Fruit fly (Drosophila melanogaster) whole organism, embryonic: ENCODE data around the gene CG18265.

ENCODE experiments used
- BEAF-32 ChIP-seq: fragments of 200-800 bp; sonication (Bioruptor generic); optimal IDR thresholded peaks from 3 replicates; lab custom pipeline; 2017; ENCODE audit warnings: missing biosample characterization, missing genetic modification characterization, mild to moderate bottlenecking, moderate library complexity, missing genetic modification reagents
- Bteb2 ChIP-seq: fragments of 200-800 bp; sonication (Bioruptor generic); optimal IDR thresholded peaks from 2 replicates; lab custom pipeline; 2016; ENCODE audit warnings: missing biosample characterization, missing genetic modification characterization
- CG12219 ChIP-seq: fragments of 200-800 bp; sonication (Bioruptor generic); optimal IDR thresholded peaks from 3 replicates; lab custom pipeline; 2018; ENCODE audit warnings: missing biosample characterization, mild to moderate bottlenecking, missing genetic modification characterization
- CG12236 ChIP-seq: fragments of 200-800 bp; sonication (Bioruptor generic); optimal IDR thresholded peaks from 2 replicates; lab custom pipeline; 2016; ENCODE audit warnings: missing biosample characterization, missing genetic modification characterization
- CG12299 ChIP-seq: fragments of 200-800 bp; sonication (Bioruptor generic); optimal IDR thresholded peaks from 2 replicates; lab custom pipeline; 2018; ENCODE audit warnings: missing biosample characterization, mild to moderate bottlenecking, missing genetic modification characterization
- CG13424 ChIP-seq: fragments of 200-800 bp; sonication (Bioruptor generic); optimal IDR thresholded peaks from 2 replicates; lab custom pipeline; 2019; ENCODE audit warnings: missing biosample characterization, mild to moderate bottlenecking, missing genetic modification characterization, moderate library complexity
- CG16813 ChIP-seq: fragments of 200-800 bp; sonication (Bioruptor generic); IDR thresholded peaks from 3 replicates; pipeline ENCODE4 v1.3.6; 2022; ENCODE audit warnings: missing biosample characterization, missing genetic modification characterization; ENCODE audit not compliant: partially characterized antibody
- CG17328 ChIP-seq: fragments of 200-800 bp; sonication (Bioruptor generic); IDR thresholded peaks from 2 replicates; pipeline ENCODE4 v1.3.6; 2022; ENCODE audit warnings: missing biosample characterization, missing genetic modification characterization
- CG17361 ChIP-seq: fragments of 200-800 bp; sonication (Bioruptor generic); IDR thresholded peaks from 3 replicates; pipeline ENCODE4 v1.3.6; 2022; ENCODE audit warnings: missing biosample characterization, missing genetic modification characterization
- CG2889 ChIP-seq: fragments of 200-800 bp; sonication (Bioruptor generic); IDR thresholded peaks from 3 replicates; pipeline ENCODE4 v1.3.6; 2022; ENCODE audit warnings: missing biosample characterization, missing genetic modification characterization
- CG30020 ChIP-seq: fragments of 200-800 bp; optimal IDR thresholded peaks from 2 replicates; lab custom pipeline; 2019; ENCODE audit warnings: missing biosample characterization, mild to moderate bottlenecking, missing genetic modification characterization, moderate library complexity
- CG34224 ChIP-seq: fragments of 200-800 bp; sonication (Bioruptor generic); IDR thresholded peaks from 3 replicates; pipeline ENCODE4 v1.3.6; 2022; ENCODE audit warnings: missing biosample characterization, missing genetic modification characterization; ENCODE audit not compliant: partially characterized antibody
- CG6654 ChIP-seq: fragments of 200-800 bp; sonication (Bioruptor generic); optimal IDR thresholded peaks from 2 replicates; lab custom pipeline; 2017; ENCODE audit warnings: missing biosample characterization, mild to moderate bottlenecking, missing genetic modification characterization
- CG6765 ChIP-seq: fragments of 200-800 bp; sonication (Bioruptor generic); optimal IDR thresholded peaks from 3 replicates; lab custom pipeline; 2017; ENCODE audit warnings: missing biosample characterization, mild to moderate bottlenecking, missing genetic modification characterization
- CG7556 ChIP-seq: fragments of 200-800 bp; sonication (Bioruptor generic); optimal IDR thresholded peaks from 2 replicates; lab custom pipeline; 2017; ENCODE audit warnings: missing biosample characterization, mild to moderate bottlenecking, missing genetic modification characterization
- CG7839 ChIP-seq: fragments of 200-800 bp; sonication (Bioruptor generic); optimal IDR thresholded peaks from 3 replicates; lab custom pipeline; 2018; ENCODE audit warnings: missing biosample characterization, mild to moderate bottlenecking, missing genetic modification characterization, moderate library complexity
- CG8765 ChIP-seq: fragments of 200-800 bp; sonication (Bioruptor generic); IDR thresholded peaks from 2 replicates; pipeline ENCODE4 v1.3.6; 2022; ENCODE audit warnings: missing biosample characterization, missing genetic modification characterization
- CG8944 ChIP-seq: fragments of 200-800 bp; sonication (Bioruptor generic); optimal IDR thresholded peaks from 3 replicates; lab custom pipeline; 2016; ENCODE audit warnings: missing biosample characterization, missing genetic modification characterization
- Chrac-16 ChIP-seq: fragments of 200-800 bp; sonication (Bioruptor generic); optimal IDR thresholded peaks from 3 replicates; lab custom pipeline; 2016; ENCODE audit warnings: missing biosample characterization, missing genetic modification characterization
- D19A ChIP-seq: fragments of 200-800 bp; optimal IDR thresholded peaks from 3 replicates; lab custom pipeline; 2019; ENCODE audit warnings: missing biosample characterization, mild to moderate bottlenecking, missing genetic modification characterization, moderate library complexity
- Dfd ChIP-seq, 2 experiments: fragments of >200 bp; optimal IDR thresholded peaks; 2 replicates each; lab custom pipeline; 2017; ENCODE audit warnings: missing biosample characterization in 2 of 2, missing genetic modification characterization in 2 of 2
- Elba2 ChIP-seq: fragments of 200-800 bp; sonication (Bioruptor generic); optimal IDR thresholded peaks from 3 replicates; lab custom pipeline; 2016; ENCODE audit warnings: missing biosample characterization, missing genetic modification characterization
- H2.0 ChIP-seq: fragments of 200-800 bp; sonication (Bioruptor generic); IDR thresholded peaks from 2 replicates; pipeline ENCODE4 v1.3.6; 2022; ENCODE audit warnings: missing biosample characterization, missing genetic modification characterization
- HHEX ChIP-seq: fragments of 200-800 bp; sonication (Bioruptor generic); optimal IDR thresholded peaks from 3 replicates; lab custom pipeline; 2017; ENCODE audit warnings: missing biosample characterization, mild to moderate bottlenecking, missing genetic modification characterization, missing genetic modification reagents
- HLH3B ChIP-seq: fragments of 200-800 bp; sonication (Bioruptor generic); IDR thresholded peaks from 2 replicates; pipeline ENCODE4 v1.3.6; 2022; ENCODE audit warnings: missing biosample characterization, missing genetic modification characterization
- HmgD ChIP-seq: fragments of 200-800 bp; sonication (Bioruptor generic); optimal IDR thresholded peaks from 3 replicates; lab custom pipeline; 2016; ENCODE audit warnings: missing biosample characterization, missing genetic modification characterization
- Nf-YB ChIP-seq: fragments of 200-800 bp; sonication (Bioruptor generic); optimal IDR thresholded peaks from 3 replicates; lab custom pipeline; 2019; ENCODE audit warnings: missing biosample characterization, mild to moderate bottlenecking, missing genetic modification characterization, moderate library complexity
- TFAM ChIP-seq: fragments of 200-800 bp; sonication (Bioruptor generic); optimal IDR thresholded peaks from 2 replicates; lab custom pipeline; 2017; ENCODE audit warnings: missing biosample characterization, missing genetic modification characterization, inconsistent platforms
- YL-1 ChIP-seq: fragments of 200-800 bp; sonication (Bioruptor generic); optimal IDR thresholded peaks from 3 replicates; lab custom pipeline; 2017; ENCODE audit warnings: missing biosample characterization, mild to moderate bottlenecking, missing genetic modification characterization
- abd-A ChIP-seq: fragments of 200-800 bp; sonication (Bioruptor generic); optimal IDR thresholded peaks from 3 replicates; lab custom pipeline; 2019; ENCODE audit warnings: missing biosample characterization, mild to moderate bottlenecking, missing genetic modification characterization, moderate library complexity
- al ChIP-seq: fragments of 200-800 bp; sonication (Bioruptor generic); IDR thresholded peaks from 2 replicates; pipeline ENCODE4 v1.3.6; 2022; ENCODE audit warnings: missing biosample characterization, missing genetic modification characterization
- bbx ChIP-seq: fragments of 200-800 bp; sonication (Bioruptor generic); IDR thresholded peaks from 2 replicates; pipeline ENCODE4 v1.3.6; 2022; ENCODE audit warnings: missing biosample characterization, missing genetic modification characterization; ENCODE audit not compliant: partially characterized antibody
- cato ChIP-seq: fragments of 200-800 bp; sonication (Bioruptor generic); optimal IDR thresholded peaks from 2 replicates; lab custom pipeline; 2016; ENCODE audit warnings: missing biosample characterization, missing genetic modification characterization, borderline replicate concordance
- caup ChIP-seq: fragments of 200-800 bp; sonication (Bioruptor generic); optimal IDR thresholded peaks from 3 replicates; lab custom pipeline; 2017; ENCODE audit warnings: missing biosample characterization, mild to moderate bottlenecking, missing genetic modification characterization, moderate library complexity; ENCODE audit not compliant: severe bottlenecking
- chinmo ChIP-seq: fragments of 200-800 bp; sonication (Bioruptor generic); IDR thresholded peaks from 4 replicates; pipeline ENCODE4 v1.3.6; 2022; ENCODE audit warnings: missing biosample characterization, missing genetic modification characterization; ENCODE audit not compliant: partially characterized antibody
- ci ChIP-seq: fragments of 200-800 bp; sonication (Bioruptor generic); IDR thresholded peaks from 3 replicates; pipeline ENCODE4 v1.3.6; 2022; ENCODE audit warnings: missing biosample characterization, missing genetic modification characterization
- crol ChIP-seq: fragments of 200-800 bp; sonication (Bioruptor generic); IDR thresholded peaks from 2 replicates; pipeline ENCODE4 v1.3.6; 2022; ENCODE audit warnings: missing biosample characterization, missing genetic modification characterization
- dimm ChIP-seq: fragments of 200-800 bp; sonication (Bioruptor generic); IDR thresholded peaks from 2 replicates; pipeline ENCODE4 v1.3.6; 2022; ENCODE audit warnings: missing biosample characterization, missing genetic modification characterization
- ewg ChIP-seq: fragments of 200-800 bp; sonication (Bioruptor generic); optimal IDR thresholded peaks from 3 replicates; lab custom pipeline; 2017; ENCODE audit warnings: mild to moderate bottlenecking, missing biosample characterization, missing genetic modification reagents, missing genetic modification characterization
- fd102C ChIP-seq: fragments of 200-800 bp; sonication (Bioruptor generic); optimal IDR thresholded peaks from 2 replicates; lab custom pipeline; 2018; ENCODE audit warnings: missing biosample characterization, mild to moderate bottlenecking, missing genetic modification characterization, moderate library complexity
- gcm ChIP-seq: fragments of 200-800 bp; sonication (Bioruptor generic); optimal IDR thresholded peaks from 2 replicates; lab custom pipeline; 2019; ENCODE audit warnings: missing biosample characterization, mild to moderate bottlenecking, missing genetic modification characterization, moderate library complexity
- jigr1 ChIP-seq: fragments of 200-800 bp; sonication (Bioruptor generic); IDR thresholded peaks from 3 replicates; pipeline ENCODE4 v1.3.6; 2022; ENCODE audit warnings: missing biosample characterization, missing genetic modification characterization
- jumu ChIP-seq: fragments of 200-800 bp; sonication (Bioruptor generic); optimal IDR thresholded peaks from 3 replicates; lab custom pipeline; 2016; ENCODE audit warnings: missing biosample characterization, missing genetic modification characterization
- nerfin-1 ChIP-seq: fragments of 200-800 bp; sonication (Bioruptor generic); optimal IDR thresholded peaks from 3 replicates; lab custom pipeline; 2019; ENCODE audit warnings: missing biosample characterization, mild to moderate bottlenecking, missing genetic modification characterization, moderate library complexity
- odd ChIP-seq: fragments of 200-800 bp; sonication (Bioruptor generic); optimal IDR thresholded peaks from 2 replicates; lab custom pipeline; 2017; ENCODE audit warnings: missing biosample characterization, mild to moderate bottlenecking, missing genetic modification characterization
- phol ChIP-seq: fragments of 200-800 bp; sonication (Bioruptor generic); optimal IDR thresholded peaks from 3 replicates; lab custom pipeline; 2018; ENCODE audit warnings: missing biosample characterization, mild to moderate bottlenecking, missing genetic modification characterization, moderate library complexity
- sens-2 ChIP-seq: fragments of 200-800 bp; sonication (Bioruptor generic); IDR thresholded peaks from 2 replicates; pipeline ENCODE4 v1.3.6; 2022; ENCODE audit warnings: missing biosample characterization, missing genetic modification characterization
- stwl ChIP-seq: fragments of 200-800 bp; sonication (Bioruptor generic); optimal IDR thresholded peaks from 3 replicates; lab custom pipeline; 2018; ENCODE audit warnings: missing biosample characterization, mild to moderate bottlenecking, missing genetic modification characterization, moderate library complexity
- zen2 ChIP-seq: fragments of 200-800 bp; sonication (Bioruptor generic); IDR thresholded peaks from 3 replicates; pipeline ENCODE4 v1.3.6; 2022; ENCODE audit warnings: missing biosample characterization, missing genetic modification characterization; ENCODE audit not compliant: partially characterized antibody
- zfh2 ChIP-seq: fragments of 200-800 bp; sonication (Bioruptor generic); optimal IDR thresholded peaks from 2 replicates; lab custom pipeline; 2016; ENCODE audit warnings: missing biosample characterization, missing genetic modification characterization

The CG18265 gene

DNA sequence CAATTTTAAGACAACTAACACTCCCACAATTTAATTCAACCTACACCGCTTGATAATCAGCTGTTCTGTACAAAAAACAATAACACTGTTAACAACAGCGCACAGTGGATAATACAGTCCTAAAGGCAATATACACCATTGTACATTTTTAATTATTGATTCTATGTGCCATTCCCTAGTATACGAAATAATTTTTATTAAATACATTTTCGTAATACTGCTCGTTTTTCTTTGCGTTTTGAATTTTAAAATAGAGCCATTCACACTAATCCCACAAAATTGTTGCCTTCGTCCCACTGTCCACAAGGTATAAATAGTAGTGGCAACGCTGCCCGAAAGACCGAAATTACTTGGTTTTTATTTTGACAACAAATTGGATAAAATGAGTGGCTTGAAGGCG lies 5.6 kb upstream of the CG18265 start, which contains the start of the genes Coq4 and CG32176 (continued):
- TF ChIP-seq stwl (tag; lab: Kevin White, UChicago) = peak; percentile 78
- peak; percentile 94 for TF ChIP-seq D19A (tag; lab: Kevin White, UChicago)
- TF ChIP-seq crol (GFP tag; lab: Robert Waterston, UW) = peak; percentile 69
- peak; percentile 97 for TF ChIP-seq HLH3B (GFP tag; lab: Robert Waterston, UW)
- peak; percentile 95 for TF ChIP-seq dimm (GFP tag; lab: Robert Waterston, UW)
- TF ChIP-seq zen2 = no peak; the same call in 2 of the 3 replicates
- peak; percentile 87 for TF ChIP-seq CG6654 (GFP tag; lab: Kevin White, UChicago)
- TF ChIP-seq gcm = peak; percentile 98
- TF ChIP-seq CG8765 (GFP tag; lab: Robert Waterston, UW) = peak; percentile 97
- TF ChIP-seq HHEX = peak; percentile 96
- TF ChIP-seq CG2889 (GFP tag; lab: Robert Waterston, UW) = peak; percentile 97
- peak; percentile 96 for TF ChIP-seq sens-2
- TF ChIP-seq CG12219 (GFP tag; lab: Kevin White, UChicago) = peak; percentile 96
- peak; percentile 78 for TF ChIP-seq abd-A
- peak; percentile 92 for TF ChIP-seq CG12236 (GFP tag; lab: Kevin White, UChicago)
- peak; percentile 98 for TF ChIP-seq CG7839 (tag; lab: Kevin White, UChicago)
- peak; percentile 90 for TF ChIP-seq TFAM (GFP tag; lab: Kevin White, UChicago)
- TF ChIP-seq odd (GFP tag; lab: Kevin White, UChicago) = peak; percentile 91
- peak; percentile 98 for TF ChIP-seq Bteb2 (GFP tag; lab: Kevin White, UChicago)
- TF ChIP-seq BEAF-32 (GFP tag; lab: Kevin White, UChicago) = peak; percentile 40
- peak; percentile 97 for TF ChIP-seq phol (tag; lab: Kevin White, UChicago)
- TF ChIP-seq chinmo (GFP tag; lab: Robert Waterston, UW) = no peak
- TF ChIP-seq H2.0 (GFP tag; lab: Robert Waterston, UW) = peak; percentile 98
- peak; percentile 97 for TF ChIP-seq CG17361 (GFP tag; lab: Robert Waterston, UW)
- peak; percentile 69 for TF ChIP-seq CG16813 (GFP tag; lab: Robert Waterston, UW)
- peak; percentile 99 for TF ChIP-seq Chrac-16 (GFP tag; lab: Kevin White, UChicago)
- TF ChIP-seq CG17328 (GFP tag; lab: Robert Waterston, UW) = peak; percentile 97
- peak; percentile 95 for TF ChIP-seq CG6765
- peak; percentile 68; the same call in 1 of the 2 replicates for TF ChIP-seq bbx (GFP tag; lab: Robert Waterston, UW)
- TF ChIP-seq al (GFP tag; lab: Robert Waterston, UW) = peak; percentile 97
- no peak for TF ChIP-seq Dfd (GFP tag; optimal IDR thresholded peaks at IDR 0.05; lab: Kevin White, UChicago)
- TF ChIP-seq zfh2 (GFP tag; lab: Kevin White, UChicago) = peak; percentile 99
- TF ChIP-seq CG12299 (tag; lab: Kevin White, UChicago) = peak; percentile 96
- TF ChIP-seq YL-1 (GFP tag; lab: Kevin White, UChicago) = peak; percentile 91
- peak; percentile 81 for TF ChIP-seq fd102C (GFP tag; lab: Kevin White, UChicago)
- TF ChIP-seq cato (GFP tag; lab: Kevin White, UChicago) = peak; percentile 96
- TF ChIP-seq CG8944 (GFP tag; lab: Kevin White, UChicago) = peak; percentile 99
- TF ChIP-seq jumu (GFP tag; lab: Kevin White, UChicago) = peak; percentile 99
- TF ChIP-seq caup = peak; percentile 96
- TF ChIP-seq ci (GFP tag; lab: Robert Waterston, UW) = peak; percentile 98
- TF ChIP-seq Nf-YB (GFP tag; lab: Kevin White, UChicago) = peak; percentile 84
- peak; percentile 91 for TF ChIP-seq Elba2 (GFP tag; lab: Kevin White, UChicago)
- TF ChIP-seq CG13424 = peak; percentile 98
- peak; percentile 94 for TF ChIP-seq nerfin-1 (tag; lab: Kevin White, UChicago)
- peak; percentile 86 for TF ChIP-seq CG30020
- TF ChIP-seq jigr1 (GFP tag; lab: Robert Waterston, UW) = peak; percentile 93
- peak; percentile 52; the same call in 2 of the 3 replicates for TF ChIP-seq CG34224 (GFP tag; lab: Robert Waterston, UW)
- peak; percentile 95 for TF ChIP-seq CG7556 (GFP tag; lab: Kevin White, UChicago)
- TF ChIP-seq ewg (GFP tag; lab: Kevin White, UChicago) = peak; percentile 94
- peak; percentile 96 for TF ChIP-seq HmgD (GFP tag; lab: Kevin White, UChicago)
